Worm (Caenorhabditis elegans): ENCODE results near the gene scl-20.

Gene scl-20

DNA sequence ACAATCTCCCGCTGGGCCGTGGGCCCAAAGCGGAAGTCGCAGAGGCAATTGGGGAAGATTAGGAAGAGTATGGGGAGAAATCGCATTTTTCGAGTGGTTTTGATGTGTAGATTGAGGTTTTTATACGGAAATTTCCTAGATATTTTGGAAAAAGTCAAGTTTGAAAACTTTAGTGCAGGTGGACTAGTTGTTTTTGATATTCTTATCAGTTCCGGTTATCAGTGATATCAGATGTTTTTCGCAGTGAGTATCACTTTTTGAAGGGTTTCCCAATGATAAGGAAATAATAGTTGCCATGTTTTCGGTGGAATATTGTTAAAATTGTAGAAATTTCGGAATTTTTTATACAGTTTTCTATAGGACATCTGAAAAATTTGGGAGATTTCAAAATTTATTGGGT lies at the start of gene scl-20:
Gene scl-20, minus strand, starts transcription at position 101 of the 400 bp plus-strand sequence.
- TF ChIP-seq T22C8.4 (GFP tag; IDR thresholded peaks at IDR 0.05) (no peak), ztf-29 (GFP tag; IDR thresholded peaks at IDR 0.05) (no peak), flt-1 (GFP tag; IDR thresholded peaks at IDR 0.05) (no peak), cog-1 (tag; optimal IDR thresholded peaks at IDR 0.05) (no peak), ztf-23 (GFP tag; IDR thresholded peaks at IDR 0.05) (no peak)

- TF ChIP-seq med-1 (GFP tag; optimal IDR thresholded peaks at IDR 0.05; ENCODE audit: insufficient read depth) (no peak), ztf-23 (GFP tag; IDR thresholded peaks at IDR 0.05) (no peak), ref-1 (GFP tag; conservative IDR thresholded peaks at IDR 0.05) (no peak), ztf-29 (GFP tag; IDR thresholded peaks at IDR 0.05) (no peak), tab-1 (GFP tag; IDR thresholded peaks at IDR 0.05) (no peak), klf-2 (GFP tag; conservative IDR thresholded peaks at IDR 0.05) (no peak), T22C8.4 (GFP tag; IDR thresholded peaks at IDR 0.05) (no peak), cog-1 (tag; optimal IDR thresholded peaks at IDR 0.05) (no peak), flt-1 (GFP tag; IDR thresholded peaks at IDR 0.05) (no peak)
These were observed 49.2 kb upstream of the scl-20 start, which contains the start of gene Y17D7B.10 for ce11 chrV:18783474-18783873. Y17D7B.10 (plus strand) TSS chrV:18783716.

DNA sequence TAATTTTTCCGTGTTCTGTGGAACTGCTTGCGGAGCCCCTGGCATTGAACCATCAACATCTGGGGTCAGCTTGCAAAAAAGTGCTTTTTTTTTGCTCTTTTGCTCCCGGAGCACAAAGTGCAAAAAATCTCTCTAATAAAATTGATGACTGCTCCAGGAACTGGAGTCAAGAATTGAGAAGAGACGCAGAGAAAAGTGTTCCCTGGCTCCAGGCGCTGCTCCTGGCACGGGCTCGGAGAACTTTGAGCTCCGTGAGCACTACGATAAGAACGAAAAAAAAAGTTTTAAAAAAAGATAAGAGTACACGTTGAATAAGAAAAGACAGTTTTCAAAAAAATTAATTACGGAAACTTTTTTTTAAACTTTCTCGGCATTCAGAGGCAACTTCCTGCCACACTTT lies 48.5 kb upstream of the scl-20 start:
- no peak for TF ChIP-seq tab-1 (GFP tag; IDR thresholded peaks at IDR 0.05)
- no peak for TF ChIP-seq ztf-23 (GFP tag; IDR thresholded peaks at IDR 0.05)
- no peak for TF ChIP-seq cog-1 (tag; optimal IDR thresholded peaks at IDR 0.05)
- TF ChIP-seq ref-1 (GFP tag; conservative IDR thresholded peaks at IDR 0.05), result no peak
- no peak for TF ChIP-seq T22C8.4 (GFP tag; IDR thresholded peaks at IDR 0.05)
- TF ChIP-seq flt-1 (GFP tag; IDR thresholded peaks at IDR 0.05), result no peak

- TF ChIP-seq ztf-23 (GFP tag; IDR thresholded peaks at IDR 0.05), result no peak
- no peak for TF ChIP-seq flt-1 (GFP tag; IDR thresholded peaks at IDR 0.05)
- TF ChIP-seq tab-1 (GFP tag; IDR thresholded peaks at IDR 0.05), result no peak
- TF ChIP-seq ztf-29 (GFP tag; IDR thresholded peaks at IDR 0.05), result no peak
- no peak for TF ChIP-seq T22C8.4 (GFP tag; IDR thresholded peaks at IDR 0.05)
- no peak for TF ChIP-seq klf-2 (GFP tag; conservative IDR thresholded peaks at IDR 0.05)
- no peak for TF ChIP-seq med-1 (GFP tag; optimal IDR thresholded peaks at IDR 0.05; ENCODE audit: insufficient read depth)
- no peak for TF ChIP-seq cog-1 (tag; optimal IDR thresholded peaks at IDR 0.05)
- TF ChIP-seq ref-1 (GFP tag; conservative IDR thresholded peaks at IDR 0.05), result no peak
These were observed 46.3 kb upstream of the scl-20 start for ce11 chrV:18780605-18781004.

- no peak for TF ChIP-seq med-1 (GFP tag; optimal IDR thresholded peaks at IDR 0.05; ENCODE audit: insufficient read depth)
- no peak for TF ChIP-seq ref-1 (GFP tag; conservative IDR thresholded peaks at IDR 0.05)
- TF ChIP-seq T22C8.4 (GFP tag; IDR thresholded peaks at IDR 0.05), result no peak
- no peak for TF ChIP-seq klf-2 (GFP tag; conservative IDR thresholded peaks at IDR 0.05)
- no peak for TF ChIP-seq ztf-29 (GFP tag; IDR thresholded peaks at IDR 0.05)
- TF ChIP-seq cog-1 (tag; optimal IDR thresholded peaks at IDR 0.05), result no peak
- TF ChIP-seq tab-1 (GFP tag; IDR thresholded peaks at IDR 0.05), result no peak
- TF ChIP-seq ztf-23 (GFP tag; IDR thresholded peaks at IDR 0.05), result no peak
These were observed 42.0 kb upstream of the scl-20 start, which contains the start of gene Y17D7B.4 for ce11 chrV:18776245-18776737. Y17D7B.4 (minus strand) TSS chrV:18776687.

ce11 chrV:18772761-18773160 lies 38.5 kb upstream of the scl-20 start, which contains the start of gene clec-257:
clec-257 (plus strand) TSS chrV:18773061.
- TF ChIP-seq ztf-23 (GFP tag; IDR thresholded peaks at IDR 0.05) (no peak), ztf-29 (GFP tag; IDR thresholded peaks at IDR 0.05) (no peak), klf-2 (GFP tag; conservative IDR thresholded peaks at IDR 0.05) (no peak), ref-1 (GFP tag; conservative IDR thresholded peaks at IDR 0.05) (no peak), tab-1 (GFP tag; IDR thresholded peaks at IDR 0.05) (no peak), med-1 (GFP tag; optimal IDR thresholded peaks at IDR 0.05; ENCODE audit: insufficient read depth) (no peak), T22C8.4 (GFP tag; IDR thresholded peaks at IDR 0.05) (no peak), flt-1 (GFP tag; IDR thresholded peaks at IDR 0.05) (no peak), cog-1 (tag; optimal IDR thresholded peaks at IDR 0.05) (no peak)

DNA sequence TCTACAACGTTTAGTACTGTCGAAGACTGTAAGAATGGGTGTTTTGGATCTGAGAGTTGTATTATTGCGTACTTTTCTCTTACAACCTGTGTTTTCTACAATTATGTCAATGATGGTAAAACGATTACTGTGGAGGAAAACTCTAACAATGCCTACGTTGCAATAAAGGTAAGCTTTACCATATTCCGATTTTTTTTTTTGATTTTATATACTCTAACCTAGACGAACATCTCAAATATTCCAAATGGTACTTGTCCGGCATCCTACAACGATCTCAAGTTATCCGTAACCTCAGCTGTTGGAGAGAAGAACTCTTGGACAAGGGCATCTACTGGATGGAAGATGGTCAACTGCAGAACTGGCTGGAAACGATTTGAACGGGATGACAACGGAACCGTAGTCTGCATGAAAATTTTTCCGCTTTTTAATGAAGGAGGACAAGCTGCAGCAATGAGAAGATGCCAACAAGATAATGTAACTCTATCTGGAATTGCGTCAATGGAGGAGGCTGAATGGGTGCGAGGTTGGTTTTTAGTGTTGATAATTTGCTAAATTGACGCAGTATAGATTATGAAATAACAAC lies 37.6 kb upstream of the scl-20 start:
- no peak for TF ChIP-seq T22C8.4 (GFP tag; IDR thresholded peaks at IDR 0.05)
- no peak for TF ChIP-seq ref-1 (GFP tag; conservative IDR thresholded peaks at IDR 0.05)
- no peak for TF ChIP-seq tab-1 (GFP tag; IDR thresholded peaks at IDR 0.05)
- TF ChIP-seq ztf-29 (GFP tag; IDR thresholded peaks at IDR 0.05), result no peak
- no peak for TF ChIP-seq cog-1 (tag; optimal IDR thresholded peaks at IDR 0.05)
- TF ChIP-seq flt-1 (GFP tag; IDR thresholded peaks at IDR 0.05), result no peak
- TF ChIP-seq ztf-23 (GFP tag; IDR thresholded peaks at IDR 0.05), result no peak
- no peak for TF ChIP-seq klf-2 (GFP tag; conservative IDR thresholded peaks at IDR 0.05)
- TF ChIP-seq med-1 (GFP tag; optimal IDR thresholded peaks at IDR 0.05; ENCODE audit: insufficient read depth), result no peak

- TF ChIP-seq tab-1 (GFP tag; IDR thresholded peaks at IDR 0.05), result no peak
- TF ChIP-seq med-1 (GFP tag; optimal IDR thresholded peaks at IDR 0.05; ENCODE audit: insufficient read depth), result no peak
- TF ChIP-seq ref-1 (GFP tag; conservative IDR thresholded peaks at IDR 0.05), result no peak
- TF ChIP-seq T22C8.4 (GFP tag; IDR thresholded peaks at IDR 0.05), result no peak
- no peak for TF ChIP-seq klf-2 (GFP tag; conservative IDR thresholded peaks at IDR 0.05)
- TF ChIP-seq ztf-29 (GFP tag; IDR thresholded peaks at IDR 0.05), result no peak
- no peak for TF ChIP-seq ztf-23 (GFP tag; IDR thresholded peaks at IDR 0.05)
- no peak for TF ChIP-seq cog-1 (tag; optimal IDR thresholded peaks at IDR 0.05)
- TF ChIP-seq flt-1 (GFP tag; IDR thresholded peaks at IDR 0.05), result no peak
These were observed 37.1 kb upstream of the scl-20 start, which contains the start of gene clec-256 for ce11 chrV:18771390-18771789. clec-256 (plus strand) TSS chrV:18771690.

- TF ChIP-seq cog-1 (tag; optimal IDR thresholded peaks at IDR 0.05), result no peak
These were observed 36.3 kb upstream of the scl-20 start, which contains the start of gene clec-255 for ce11 chrV:18770623-18771022. clec-255 (minus strand) TSS chrV:18770723.

DNA sequence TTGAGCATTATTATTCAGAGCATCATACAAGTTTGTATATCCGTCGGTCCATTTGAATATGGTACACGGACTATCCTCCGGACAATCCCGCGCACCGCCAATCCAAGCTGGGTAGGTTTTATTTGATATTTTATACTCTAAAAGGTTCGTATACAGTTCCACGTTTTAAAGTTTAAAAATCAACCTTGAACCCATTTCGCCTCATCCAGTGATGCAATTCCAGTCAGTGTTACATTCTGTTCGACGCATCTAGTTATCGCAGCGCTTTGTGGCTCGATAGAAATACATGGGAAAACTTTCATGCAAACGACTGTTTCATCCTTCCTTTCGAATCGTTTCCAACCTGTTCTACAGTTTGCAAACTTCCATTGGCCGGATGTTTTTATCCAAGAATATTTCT lies 35.6 kb upstream of the scl-20 start:
- no peak for TF ChIP-seq cog-1 (tag; optimal IDR thresholded peaks at IDR 0.05)
- TF ChIP-seq ref-1 (GFP tag; conservative IDR thresholded peaks at IDR 0.05), result no peak
- no peak for TF ChIP-seq tab-1 (GFP tag; IDR thresholded peaks at IDR 0.05)
- no peak for TF ChIP-seq flt-1 (GFP tag; IDR thresholded peaks at IDR 0.05)
- TF ChIP-seq med-1 (GFP tag; optimal IDR thresholded peaks at IDR 0.05; ENCODE audit: insufficient read depth), result no peak
- no peak for TF ChIP-seq T22C8.4 (GFP tag; IDR thresholded peaks at IDR 0.05)
- TF ChIP-seq klf-2 (GFP tag; conservative IDR thresholded peaks at IDR 0.05), result no peak
- no peak for TF ChIP-seq ztf-29 (GFP tag; IDR thresholded peaks at IDR 0.05)
- no peak for TF ChIP-seq ztf-23 (GFP tag; IDR thresholded peaks at IDR 0.05)

Measured in whole organism, midembryonic.